Fruit fly (Drosophila melanogaster) S2 (cell line): Measurements from ENCODE around the gene miple2.

Experiments used
- CG8478 ChIP-seq: fragments of >200 bp; optimal IDR thresholded peaks from 2 replicates; lab custom pipeline; 2018
- CTCF ChIP-seq, 2 experiments: fragments of >200 bp; optimal IDR thresholded peaks; 2 replicates each; lab custom pipeline; 2018

- TF ChIP-seq CG8478 (no peak), CTCF (optimal IDR thresholded peaks at IDR 0.05; lab: Kevin White, UChicago) (peak; percentile 96 to 97)
Measured at dm6 chr3L:246644-247199, 24.3 kb upstream of the miple2 start.
